Worm (Caenorhabditis elegans) whole organism, mixed stage, embryonic: ENCODE measurements around the gene top-3.

Experiments used
- blmp-1 ChIP-seq: fragments of 150-350 bp; optimal IDR thresholded peaks from 2 replicates; lab custom pipeline; 2014; ENCODE audit warnings: missing biosample characterization, missing genetic modification characterization
- ceh-83 ChIP-seq: fragments of 200-800 bp; sonication (Bioruptor generic); optimal IDR thresholded peaks from 2 replicates; lab custom pipeline; 2018; ENCODE audit warnings: mild to moderate bottlenecking, missing genetic modification characterization, missing compliant biosample characterization
- ces-1 ChIP-seq: fragments of 150-350 bp; optimal IDR thresholded peaks from 2 replicates; lab custom pipeline; 2014; ENCODE audit warnings: missing biosample characterization, missing genetic modification reagents, missing genetic modification characterization
- elt-1 ChIP-seq: sonication (generic microtip); optimal IDR thresholded peaks from 2 replicates; lab custom pipeline; 2017; ENCODE audit warnings: missing genetic modification characterization, mild to moderate bottlenecking, missing compliant biosample characterization, antibody characterized with exemption, moderate library complexity, borderline replicate concordance; ENCODE audit not compliant: insufficient read depth
- hlh-1 ChIP-seq: fragments of 150-350 bp; optimal IDR thresholded peaks from 2 replicates; lab custom pipeline; 2014; ENCODE audit warnings: missing biosample characterization, missing genetic modification reagents, missing genetic modification characterization
- lin-13 ChIP-seq: fragments of 150-350 bp; optimal IDR thresholded peaks from 2 replicates; lab custom pipeline; 2014; ENCODE audit warnings: missing biosample characterization, missing genetic modification characterization
- mab-5 ChIP-seq: fragments of 150-350 bp; optimal IDR thresholded peaks from 2 replicates; lab custom pipeline; 2014; ENCODE audit warnings: missing biosample characterization, missing genetic modification characterization
- mep-1 ChIP-seq: fragments of 150-350 bp; optimal IDR thresholded peaks from 2 replicates; lab custom pipeline; 2017; ENCODE audit warnings: missing biosample characterization, missing genetic modification reagents, missing genetic modification characterization, inconsistent platforms
- nhr-12 ChIP-seq: fragments of 150-350 bp; optimal IDR thresholded peaks from 2 replicates; lab custom pipeline; 2014; ENCODE audit warnings: missing biosample characterization, missing genetic modification characterization
- nhr-28 ChIP-seq: fragments of 150-350 bp; optimal IDR thresholded peaks from 2 replicates; lab custom pipeline; 2014; ENCODE audit warnings: missing biosample characterization, missing genetic modification characterization
- pha-4 ChIP-seq: fragments of 150-350 bp; optimal IDR thresholded peaks from 2 replicates; lab custom pipeline; 2018; ENCODE audit warnings: missing biosample characterization, missing genetic modification reagents, missing genetic modification characterization
- unc-39 ChIP-seq: fragments of 150-350 bp; optimal IDR thresholded peaks from 2 replicates; lab custom pipeline; 2014; ENCODE audit warnings: missing biosample characterization, missing genetic modification characterization
- ztf-11 ChIP-seq: fragments of 150-350 bp; optimal IDR thresholded peaks from 2 replicates; lab custom pipeline; 2014; ENCODE audit warnings: missing biosample characterization, missing genetic modification characterization

DNA sequence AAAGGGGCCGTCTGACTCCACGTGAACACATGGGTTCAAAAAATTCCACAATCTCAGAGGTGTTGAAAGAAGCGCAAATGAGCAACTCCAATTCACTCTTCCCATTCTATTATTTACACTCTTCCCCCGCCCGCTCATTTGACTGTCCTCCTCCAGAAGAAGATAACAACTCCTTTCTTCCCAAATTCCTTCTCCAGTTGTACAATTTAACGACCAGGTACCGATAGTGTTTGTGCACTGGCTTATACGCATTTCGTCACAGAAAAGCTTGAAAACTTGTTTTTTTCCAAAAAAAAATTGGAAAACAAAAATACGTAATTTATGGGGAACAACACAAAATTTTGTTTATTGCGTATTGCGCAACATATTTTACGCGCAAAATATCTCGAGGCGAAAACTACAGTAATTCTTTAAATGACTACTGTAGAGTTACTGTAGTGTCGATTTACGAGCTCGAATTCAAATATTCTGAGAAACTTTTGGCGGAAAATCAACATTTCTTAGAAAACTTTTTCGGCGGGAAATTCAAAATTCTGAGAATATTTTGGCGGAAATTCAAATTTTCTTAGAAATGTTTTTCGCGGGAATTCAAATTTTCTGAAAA, 10.6 kb downstream of the top-3 start:
- no peak for TF ChIP-seq pha-4 (tag; lab: Kevin White, UChicago)
- TF ChIP-seq unc-39 = no peak
- TF ChIP-seq ztf-11 (tag; lab: Kevin White, UChicago) = no peak
- TF ChIP-seq mep-1 (tag; lab: Kevin White, UChicago) = no peak
- no peak for TF ChIP-seq ceh-83 (GFP tag; lab: Kevin White, UChicago)
- no peak for TF ChIP-seq mab-5 (tag; lab: Kevin White, UChicago)
- no peak for TF ChIP-seq nhr-12
- no peak for TF ChIP-seq nhr-28 (tag; lab: Kevin White, UChicago)
- TF ChIP-seq lin-13 (tag; lab: Kevin White, UChicago) = no peak
- TF ChIP-seq hlh-1 = no peak
- no peak for TF ChIP-seq ces-1 (GFP tag; lab: Kevin White, UChicago)
- TF ChIP-seq blmp-1 = no peak
- TF ChIP-seq elt-1 (tag; lab: Kevin White, UChicago) = no peak
